Worm (Caenorhabditis elegans): ENCODE results near the gene F53F4.18.

Gene F53F4.18

ce11 chrV:13591504-13592174 is 1.7 kb downstream of the F53F4.18 start, which contains the start of gene tbcb-1:
TSS of gene tbcb-1 (plus strand) at chrV:13592124.
- TF ChIP-seq ceh-100 (GFP tag; IDR thresholded peaks at IDR 0.05) (no peak), mcd-1 (GFP tag; IDR thresholded peaks at IDR 0.05) (peak; percentile 92), mxl-1 (tag; optimal IDR thresholded peaks at IDR 0.05) (no peak), let-607 (tag; optimal IDR thresholded peaks at IDR 0.05) (no peak), him-1 (tag; optimal IDR thresholded peaks at IDR 0.05) (peak; percentile 36), lsl-1 (GFP tag; optimal IDR thresholded peaks at IDR 0.05) (peak; percentile 32), rec-8 (tag; optimal IDR thresholded peaks at IDR 0.05) (no peak), unc-130 (GFP tag; optimal IDR thresholded peaks at IDR 0.05) (no peak), F23B12.7 (tag; optimal IDR thresholded peaks at IDR 0.05; ENCODE audit: insufficient read depth) (no peak), F57A8.1 (GFP tag; optimal IDR thresholded peaks at IDR 0.05) (no peak), ztf-28 (GFP tag; IDR thresholded peaks at IDR 0.05) (no peak), F55B11.4 (tag; optimal IDR thresholded peaks at IDR 0.05; ENCODE audit: borderline replicate concordance, insufficient read depth) (no peak), attf-3 (GFP tag; conservative IDR thresholded peaks at IDR 0.05) (0 out of 2 replicates have a peak, but pooled peaks have one; percentile 19), madf-8 (GFP tag; conservative IDR thresholded peaks at IDR 0.05) (peak; percentile 90), ccch-3 (GFP tag; optimal IDR thresholded peaks at IDR 0.05) (no peak), F57C9.4 (tag; optimal IDR thresholded peaks at IDR 0.05) (no peak), Y95B8A.8 (GFP tag; IDR thresholded peaks at IDR 0.05) (no peak), F33H1.4 (GFP tag; IDR thresholded peaks at IDR 0.05) (no peak), F52B5.7 (tag; optimal IDR thresholded peaks at IDR 0.05) (no peak), lir-1 (GFP tag; conservative IDR thresholded peaks at IDR 0.05) (no peak), zim-3 (tag; optimal IDR thresholded peaks at IDR 0.05) (no peak), hlh-12 (tag; optimal IDR thresholded peaks at IDR 0.05) (no peak), nfyb-1 (GFP tag; IDR thresholded peaks at IDR 0.05) (no peak), rpc-1 (optimal IDR thresholded peaks at IDR 0.05) (no peak), rpc-1 (tag; optimal IDR thresholded peaks at IDR 0.05) (no peak), nfya-2 (GFP tag; IDR thresholded peaks at IDR 0.05) (no peak), madf-6 (GFP tag; IDR thresholded peaks at IDR 0.05) (peak; percentile 92), egrh-3 (GFP tag; IDR thresholded peaks at IDR 0.05) (no peak), bed-1 (GFP tag; IDR thresholded peaks at IDR 0.05) (no peak), Y67H2A.10 (GFP tag; conservative IDR thresholded peaks at IDR 0.05) (no peak), snpc-3.4 (tag; optimal IDR thresholded peaks at IDR 0.05) (peak; percentile 0), xnd-1 (tag; optimal IDR thresholded peaks at IDR 0.05) (peak; percentile 79), pha-4 (tag; optimal IDR thresholded peaks at IDR 0.05) (no peak)

ce11 chrV:13593083-13593482 is 3.2 kb downstream of the F53F4.18 start, which contains the start of gene F53F4.4:
TSS of gene F53F4.4 (plus strand) at chrV:13593383.
- TF ChIP-seq Y95B8A.8 (GFP tag; IDR thresholded peaks at IDR 0.05) (0 out of 2 replicates have a peak, but pooled peaks have one; percentile 18), madf-6 (GFP tag; IDR thresholded peaks at IDR 0.05) (peak; percentile 47; the same call in 1 of the 2 replicates), athp-1 (tag; optimal IDR thresholded peaks at IDR 0.05) (no peak)

ce11 chrV:13598370-13598769 is 8.4 kb downstream of the F53F4.18 start:
- no peak for TF ChIP-seq hsf-1 (GFP tag; IDR thresholded peaks at IDR 0.05)
- no peak for TF ChIP-seq snpc-1.1 (tag; optimal IDR thresholded peaks at IDR 0.05; ENCODE audit: insufficient read depth)
